Worm (Caenorhabditis elegans): ENCODE data around the gene akap-1.

DNA sequence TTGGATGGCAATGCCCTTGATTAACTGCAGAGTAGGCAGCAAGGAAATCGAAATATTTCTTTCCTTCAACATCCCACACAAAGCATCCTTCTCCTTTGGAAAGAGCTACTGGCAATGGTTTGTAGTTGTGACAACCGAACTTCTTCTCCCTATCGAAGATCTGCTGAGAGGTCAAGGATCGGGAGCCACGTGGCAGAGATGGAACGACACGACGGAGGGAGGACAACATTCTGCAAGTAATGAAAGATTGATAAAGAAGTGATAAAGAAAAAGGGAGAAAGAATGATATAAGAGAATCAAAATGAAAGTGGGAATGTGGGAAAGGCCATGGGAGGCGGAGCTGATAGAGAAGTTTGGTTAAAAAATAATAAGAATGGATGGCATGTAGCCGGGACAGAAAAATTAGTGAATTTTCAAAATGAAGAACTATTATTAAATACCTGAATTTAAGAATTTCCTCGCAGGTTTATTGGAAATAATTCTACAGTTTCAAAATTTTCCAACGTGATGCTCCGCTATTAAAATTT, 42.6 kb downstream of the akap-1 start, which contains the start of gene oatr-1:
- TF ChIP-seq unc-55 (GFP tag; optimal IDR thresholded peaks at IDR 0.05) (no peak), ama-1 (optimal IDR thresholded peaks at IDR 0.05) (no peak), egl-27 (tag; optimal IDR thresholded peaks at IDR 0.05) (no peak), snpc-4 (tag; optimal IDR thresholded peaks at IDR 0.05) (no peak), nhr-237 (tag; optimal IDR thresholded peaks at IDR 0.05) (no peak), nhr-10 (tag; optimal IDR thresholded peaks at IDR 0.05) (no peak)
